Fruit fly (Drosophila melanogaster): Measurements from ENCODE around the gene Actn3.
A peak's percentile ranks its signal among the peaks of the same experiment; 100 is the strongest.

- peak; percentile 75 for TF ChIP-seq esn (GFP tag; optimal IDR thresholded peaks at IDR 0.05)
- TF ChIP-seq CG15336 (GFP tag; IDR thresholded peaks at IDR 0.05) = 0 out of 2 replicates have a peak, but pooled peaks have one; percentile 16
- no peak for TF ChIP-seq Gug (GFP tag; IDR thresholded peaks at IDR 0.05)
- peak; percentile 77 for TF ChIP-seq lz (GFP tag; optimal IDR thresholded peaks at IDR 0.05)
- TF ChIP-seq CG6854 (GFP tag; optimal IDR thresholded peaks at IDR 0.05) = no peak
- TF ChIP-seq Sox15 (GFP tag; optimal IDR thresholded peaks at IDR 0.05) = peak; percentile 32
- peak; percentile 30 for TF ChIP-seq CG11902 (GFP tag; optimal IDR thresholded peaks at IDR 0.05)
- no peak for TF ChIP-seq CG7368 (GFP tag; optimal IDR thresholded peaks at IDR 0.05)
- TF ChIP-seq salr (GFP tag; optimal IDR thresholded peaks at IDR 0.05) = no peak
- TF ChIP-seq Eip78C (GFP tag) = peak; percentile 70
- TF ChIP-seq CG10669 (GFP tag; optimal IDR thresholded peaks at IDR 0.05) = no peak
- peak; percentile 19 for TF ChIP-seq CG34406 (GFP tag; optimal IDR thresholded peaks at IDR 0.05)
These were observed 8.0 kb upstream of the Actn3 start for dm6 chr3R:16985547-16985946.
